Worm (Caenorhabditis elegans): ENCODE data around the gene srh-139.

srh-139 gene

ce11 chrV:16483681-16484080, at the start of gene srh-139:
Gene srh-139, plus strand, starts transcription at chrV:16483981.
- TF ChIP-seq atf-7 (tag; optimal IDR thresholded peaks at IDR 0.05), result no peak
- TF ChIP-seq madf-6 (GFP tag; IDR thresholded peaks at IDR 0.05), result no peak
- TF ChIP-seq lsy-27 (tag; optimal IDR thresholded peaks at IDR 0.05; ENCODE audit: borderline replicate concordance, insufficient read depth), result no peak
- no peak for TF ChIP-seq gei-17 (GFP tag; optimal IDR thresholded peaks at IDR 0.05)
- no peak for TF ChIP-seq pha-4 (tag; optimal IDR thresholded peaks at IDR 0.05)
- no peak for TF ChIP-seq F22D6.2 (tag; optimal IDR thresholded peaks at IDR 0.05)
- TF ChIP-seq F10E7.11 (tag; optimal IDR thresholded peaks at IDR 0.05), result no peak
- no peak for TF ChIP-seq ets-4 (GFP tag; optimal IDR thresholded peaks at IDR 0.05)
- no peak for TF ChIP-seq let-607 (tag; optimal IDR thresholded peaks at IDR 0.05)
- TF ChIP-seq attf-6 (GFP tag; IDR thresholded peaks at IDR 0.05), result no peak
- no peak for TF ChIP-seq B0336.3 (GFP tag; IDR thresholded peaks at IDR 0.05)
- no peak for TF ChIP-seq lin-35 (GFP tag; optimal IDR thresholded peaks at IDR 0.05)
- no peak for TF ChIP-seq lin-40 (tag; optimal IDR thresholded peaks at IDR 0.05)
- no peak for TF ChIP-seq snpc-4 (GFP tag; optimal IDR thresholded peaks at IDR 0.05)
- no peak for TF ChIP-seq snpc-4 (tag; optimal IDR thresholded peaks at IDR 0.05)
- no peak for TF ChIP-seq madf-3 (GFP tag; IDR thresholded peaks at IDR 0.05)
- TF ChIP-seq egl-18 (GFP tag; IDR thresholded peaks at IDR 0.05), result no peak
- no peak for TF ChIP-seq Y53F4B.3 (GFP tag; IDR thresholded peaks at IDR 0.05)
- TF ChIP-seq Y95B8A.8 (GFP tag; IDR thresholded peaks at IDR 0.05), result no peak
- no peak for TF ChIP-seq lin-54 (GFP tag; optimal IDR thresholded peaks at IDR 0.05)
- TF ChIP-seq zfh-2 (GFP tag; conservative IDR thresholded peaks at IDR 0.05), result no peak

ce11 chrV:16435510-16435909, 48.3 kb upstream of the srh-139 start, which contains the start of the genes F26D2.13 and F26D2.14:
Gene F26D2.13, minus strand, starts transcription at chrV:16435610.
Gene F26D2.14, plus strand, starts transcription at chrV:16435855.
- TF ChIP-seq ama-1 (optimal IDR thresholded peaks at IDR 0.05) (no peak), ama-1 (GFP tag; optimal IDR thresholded peaks at IDR 0.05) (no peak), cebp-1 (GFP tag; IDR thresholded peaks at IDR 0.05) (no peak), cebp-1 (tag; optimal IDR thresholded peaks at IDR 0.05) (no peak), F49E8.2 (tag; optimal IDR thresholded peaks at IDR 0.05; ENCODE audit: insufficient read depth) (no peak), Y95B8A.8 (GFP tag; IDR thresholded peaks at IDR 0.05) (no peak), dpl-1 (GFP tag; optimal IDR thresholded peaks at IDR 0.05) (no peak), sdz-38 (tag; optimal IDR thresholded peaks at IDR 0.05) (no peak), nhr-27 (tag; optimal IDR thresholded peaks at IDR 0.05) (no peak), aptf-3 (GFP tag; IDR thresholded peaks at IDR 0.05) (no peak), cebp-2 (GFP tag; IDR thresholded peaks at IDR 0.05) (no peak), hrde-1 (tag; optimal IDR thresholded peaks at IDR 0.05; ENCODE audit: borderline replicate concordance) (no peak), lag-1 (GFP tag; IDR thresholded peaks at IDR 0.05) (no peak), ceh-27 (GFP tag; optimal IDR thresholded peaks at IDR 0.05) (no peak), die-1 (tag; optimal IDR thresholded peaks at IDR 0.05) (no peak), ceh-40 (GFP tag; IDR thresholded peaks at IDR 0.05) (no peak), pbrm-1 (GFP tag; IDR thresholded peaks at IDR 0.05) (no peak)

- no peak for TF ChIP-seq nhr-27 (tag; optimal IDR thresholded peaks at IDR 0.05)
- TF ChIP-seq C06A6.2 (GFP tag; conservative IDR thresholded peaks at IDR 0.05), result no peak
- no peak for TF ChIP-seq K11D2.4 (GFP tag; IDR thresholded peaks at IDR 0.05)
- no peak for TF ChIP-seq lin-40 (tag; optimal IDR thresholded peaks at IDR 0.05)
- no peak for TF ChIP-seq nfya-2 (GFP tag; IDR thresholded peaks at IDR 0.05)
- no peak for TF ChIP-seq gei-17 (GFP tag; optimal IDR thresholded peaks at IDR 0.05)
- no peak for TF ChIP-seq snpc-1.3 (tag; optimal IDR thresholded peaks at IDR 0.05; ENCODE audit: insufficient read depth)
- TF ChIP-seq attf-3 (GFP tag; conservative IDR thresholded peaks at IDR 0.05), result no peak
- no peak for TF ChIP-seq F57C9.4 (tag; optimal IDR thresholded peaks at IDR 0.05)
- TF ChIP-seq mcd-1 (GFP tag; IDR thresholded peaks at IDR 0.05), result no peak
- no peak for TF ChIP-seq xnd-1 (tag; optimal IDR thresholded peaks at IDR 0.05)
Measured at ce11 chrV:16437546-16437945, 46.2 kb upstream of the srh-139 start, which contains the start of gene F26D2.15. Gene F26D2.15, plus strand, starts transcription at chrV:16437846.
